Worm (Caenorhabditis elegans) whole organism, late embryonic: ENCODE data around the gene T08G5.1.

Source experiments
- K02D7.2 ChIP-seq: sonication (generic microtip); optimal IDR thresholded peaks from 2 replicates; lab custom pipeline; 2017; ENCODE audit warnings: mild to moderate bottlenecking, missing genetic modification characterization, missing compliant biosample characterization
- T23F11.4 ChIP-seq: fragments of 200-800 bp; sonication (Bioruptor generic); optimal IDR thresholded peaks from 2 replicates; lab custom pipeline; 2018; ENCODE audit warnings: mild to moderate bottlenecking, missing genetic modification characterization, missing compliant biosample characterization
- Y22D7AL.16 ChIP-seq: sonication (generic microtip); optimal IDR thresholded peaks from 2 replicates; lab custom pipeline; 2016; ENCODE audit warnings: missing genetic modification characterization, missing compliant biosample characterization
- ahr-1 ChIP-seq: sonication (generic microtip); optimal IDR thresholded peaks from 2 replicates; lab custom pipeline; 2016; ENCODE audit warnings: missing genetic modification characterization, missing compliant biosample characterization
- ceh-14 ChIP-seq: sonication (generic microtip); optimal IDR thresholded peaks from 2 replicates; lab custom pipeline; 2016; ENCODE audit warnings: missing genotype, missing genetic modification characterization, missing compliant biosample characterization
- ceh-19 ChIP-seq: fragments of 200-800 bp; sonication (Bioruptor generic); optimal IDR thresholded peaks from 2 replicates; lab custom pipeline; 2018; ENCODE audit warnings: mild to moderate bottlenecking, missing genetic modification characterization, missing compliant biosample characterization
- ceh-24 ChIP-seq: sonication (generic microtip); optimal IDR thresholded peaks from 2 replicates; lab custom pipeline; 2016; ENCODE audit warnings: mild to moderate bottlenecking, missing genetic modification characterization, missing compliant biosample characterization
- ceh-30 ChIP-seq: fragments of 150-350 bp; optimal IDR thresholded peaks from 2 replicates; lab custom pipeline; 2014; ENCODE audit warnings: missing biosample characterization, missing genetic modification characterization
- ceh-31 ChIP-seq: sonication (generic microtip); optimal IDR thresholded peaks from 2 replicates; lab custom pipeline; 2016; ENCODE audit warnings: missing genetic modification characterization, missing compliant biosample characterization
- ceh-45 ChIP-seq: fragments of 200-800 bp; sonication (Bioruptor generic); IDR thresholded peaks from 2 replicates; pipeline ENCODE4 v1.3.6; 2022; ENCODE audit warnings: missing genetic modification reagents, missing genetic modification characterization, missing compliant biosample characterization
- ceh-9 ChIP-seq: sonication (generic microtip); optimal IDR thresholded peaks from 2 replicates; lab custom pipeline; 2016; ENCODE audit warnings: mild to moderate bottlenecking, missing genetic modification characterization, inconsistent platforms, missing compliant biosample characterization
- che-1 ChIP-seq: sonication (generic microtip); optimal IDR thresholded peaks from 2 replicates; lab custom pipeline; 2016; ENCODE audit warnings: mild to moderate bottlenecking, missing genetic modification characterization, missing compliant biosample characterization
- dve-1 ChIP-seq: sonication (generic microtip); optimal IDR thresholded peaks from 2 replicates; lab custom pipeline; 2017; ENCODE audit warnings: antibody characterized with exemption, mild to moderate bottlenecking, missing genetic modification characterization, missing compliant biosample characterization
- elt-4 ChIP-seq: sonication (generic microtip); optimal IDR thresholded peaks from 2 replicates; lab custom pipeline; 2016; ENCODE audit warnings: missing genetic modification characterization, missing compliant biosample characterization
- ets-4 ChIP-seq: sonication (generic microtip); optimal IDR thresholded peaks from 2 replicates; lab custom pipeline; 2016; ENCODE audit warnings: missing genetic modification characterization, missing compliant biosample characterization
- eyg-1 ChIP-seq: sonication (generic microtip); optimal IDR thresholded peaks from 2 replicates; lab custom pipeline; 2016; ENCODE audit warnings: missing genotype, missing genetic modification characterization, missing compliant biosample characterization
- fkh-10 ChIP-seq: fragments of 150-350 bp; optimal IDR thresholded peaks from 2 replicates; lab custom pipeline; 2014; ENCODE audit warnings: missing biosample characterization, missing genetic modification reagents, missing genetic modification characterization
- hlh-15 ChIP-seq: sonication (generic microtip); optimal IDR thresholded peaks from 2 replicates; lab custom pipeline; 2016; ENCODE audit warnings: missing genetic modification characterization, missing compliant biosample characterization
- hlh-6 ChIP-seq: sonication (generic microtip); optimal IDR thresholded peaks from 2 replicates; lab custom pipeline; 2016; ENCODE audit warnings: missing genotype, missing genetic modification characterization, missing compliant biosample characterization
- mec-3 ChIP-seq: sonication (generic microtip); optimal IDR thresholded peaks from 2 replicates; lab custom pipeline; 2016; ENCODE audit warnings: borderline replicate concordance, missing genetic modification characterization, missing compliant biosample characterization
- nfya-1 ChIP-seq: sonication (generic microtip); optimal IDR thresholded peaks from 2 replicates; lab custom pipeline; 2017; ENCODE audit warnings: missing genetic modification characterization, mild to moderate bottlenecking, missing compliant biosample characterization, antibody characterized with exemption, moderate library complexity
- nhr-232 ChIP-seq: sonication (generic microtip); optimal IDR thresholded peaks from 2 replicates; lab custom pipeline; 2016; ENCODE audit warnings: missing genetic modification characterization, missing compliant biosample characterization
- npax-4 ChIP-seq: sonication (generic microtip); optimal IDR thresholded peaks from 2 replicates; lab custom pipeline; 2016; ENCODE audit warnings: missing genetic modification characterization, missing compliant biosample characterization
- pag-3 ChIP-seq: sonication (generic microtip); optimal IDR thresholded peaks from 2 replicates; lab custom pipeline; 2016; ENCODE audit warnings: missing compliant biosample characterization, missing genetic modification characterization, borderline replicate concordance
- pax-1 ChIP-seq: fragments of 150-350 bp; optimal IDR thresholded peaks from 2 replicates; lab custom pipeline; 2014; ENCODE audit warnings: missing biosample characterization, missing genetic modification characterization
- pha-2 ChIP-seq: sonication (generic microtip); optimal IDR thresholded peaks from 2 replicates; lab custom pipeline; 2017; ENCODE audit warnings: mild to moderate bottlenecking, missing genetic modification characterization, missing compliant biosample characterization
- sox-2 ChIP-seq: fragments of 200-800 bp; sonication (Bioruptor generic); IDR thresholded peaks from 2 replicates; pipeline ENCODE4 v1.3.6; 2022; ENCODE audit warnings: missing genetic modification reagents, missing genetic modification characterization, missing compliant biosample characterization
- sox-4 ChIP-seq: sonication (generic microtip); optimal IDR thresholded peaks from 2 replicates; lab custom pipeline; 2017; ENCODE audit warnings: mild to moderate bottlenecking, missing genetic modification characterization, inconsistent platforms, missing compliant biosample characterization
- syd-9 ChIP-seq: sonication (generic microtip); optimal IDR thresholded peaks from 2 replicates; lab custom pipeline; 2016; ENCODE audit warnings: mild to moderate bottlenecking, missing genetic modification characterization, moderate library complexity, missing compliant biosample characterization
- tbx-2 ChIP-seq: sonication (generic microtip); optimal IDR thresholded peaks from 2 replicates; lab custom pipeline; 2016; ENCODE audit warnings: missing genetic modification characterization, missing compliant biosample characterization
- tbx-7 ChIP-seq: sonication (generic microtip); optimal IDR thresholded peaks from 2 replicates; lab custom pipeline; 2016; ENCODE audit warnings: missing genotype, missing genetic modification characterization, missing compliant biosample characterization
- unc-3 ChIP-seq, 2 experiments: fragments of 200-800 bp in 1 of 2; sonication (Bioruptor generic) in 1 of 2; sonication (generic microtip) in 1 of 2; conservative IDR thresholded peaks in 1 of 2; optimal IDR thresholded peaks in 1 of 2; 2 replicates each; pipeline versions ENCODE4 v1.3.6 to Lab custom; 2016 to 2022; ENCODE audit warnings: missing compliant biosample characterization in 2 of 2, missing genetic modification characterization in 2 of 2, missing genetic modification reagents in 1 of 2
- unc-42 ChIP-seq: sonication (generic microtip); optimal IDR thresholded peaks from 2 replicates; lab custom pipeline; 2016; ENCODE audit warnings: missing genotype, missing genetic modification characterization, missing compliant biosample characterization
- unc-55 ChIP-seq: sonication (generic microtip); optimal IDR thresholded peaks from 2 replicates; lab custom pipeline; 2017; ENCODE audit warnings: missing biosample characterization, missing genetic modification reagents, missing genetic modification characterization
- unc-86 ChIP-seq: sonication (generic microtip); optimal IDR thresholded peaks from 2 replicates; lab custom pipeline; 2016; ENCODE audit warnings: missing genetic modification characterization, missing compliant biosample characterization
- zip-5 ChIP-seq: sonication (generic microtip); optimal IDR thresholded peaks from 2 replicates; lab custom pipeline; 2016; ENCODE audit warnings: missing genetic modification characterization, missing compliant biosample characterization

Gene T08G5.1

DNA sequence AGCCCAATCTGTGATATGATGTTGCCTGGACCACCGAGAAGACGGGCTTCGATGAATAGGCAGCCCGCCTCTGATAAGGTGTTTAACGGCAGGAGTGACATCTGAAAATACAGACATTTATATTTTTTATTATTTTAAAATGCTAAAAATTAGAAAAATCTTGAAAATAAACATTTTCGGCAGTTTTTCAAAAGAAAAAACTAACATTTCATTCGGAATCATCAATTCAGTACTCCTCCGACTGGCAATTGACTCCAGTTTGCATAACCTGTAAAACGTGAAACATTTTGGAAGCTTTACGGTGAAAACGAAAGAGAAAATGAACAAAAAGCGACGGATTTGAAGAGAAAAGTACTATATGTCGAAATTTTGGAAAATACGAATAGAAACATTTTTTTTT, 12.8 kb upstream of the T08G5.1 start, which contains the start of gene ric-7:
Gene ric-7 (minus strand): TSS at position 101 of the 400 bp plus-strand sequence.
- no peak for TF ChIP-seq eyg-1 (tag; lab: Kevin White, UChicago)
- TF ChIP-seq ceh-30 (tag; lab: Kevin White, UChicago) = no peak
- no peak for TF ChIP-seq ceh-14 (tag; lab: Kevin White, UChicago)
- TF ChIP-seq sox-4 (tag; lab: Kevin White, UChicago) = no peak
- no peak for TF ChIP-seq ceh-31
- TF ChIP-seq elt-4 (tag; lab: Kevin White, UChicago) = no peak
- TF ChIP-seq che-1 (tag; lab: Kevin White, UChicago) = no peak
- no peak for TF ChIP-seq nfya-1 (tag; lab: Kevin White, UChicago)
- TF ChIP-seq syd-9 (tag; lab: Kevin White, UChicago) = no peak
- no peak for TF ChIP-seq tbx-2
- no peak for TF ChIP-seq ceh-9
- TF ChIP-seq hlh-6 (tag; lab: Kevin White, UChicago) = no peak
- no peak for TF ChIP-seq ets-4
- no peak for TF ChIP-seq pha-2 (tag; lab: Kevin White, UChicago)
- TF ChIP-seq unc-3 (GFP tag; conservative IDR thresholded peaks at IDR 0.05; lab: Robert Waterston, UW) = no peak
- no peak for TF ChIP-seq unc-3 (tag; optimal IDR thresholded peaks at IDR 0.05; lab: Kevin White, UChicago)
- TF ChIP-seq mec-3 = no peak
- no peak for TF ChIP-seq dve-1 (tag; lab: Kevin White, UChicago)
- TF ChIP-seq sox-2 (GFP tag; lab: Robert Waterston, UW) = no peak

DNA sequence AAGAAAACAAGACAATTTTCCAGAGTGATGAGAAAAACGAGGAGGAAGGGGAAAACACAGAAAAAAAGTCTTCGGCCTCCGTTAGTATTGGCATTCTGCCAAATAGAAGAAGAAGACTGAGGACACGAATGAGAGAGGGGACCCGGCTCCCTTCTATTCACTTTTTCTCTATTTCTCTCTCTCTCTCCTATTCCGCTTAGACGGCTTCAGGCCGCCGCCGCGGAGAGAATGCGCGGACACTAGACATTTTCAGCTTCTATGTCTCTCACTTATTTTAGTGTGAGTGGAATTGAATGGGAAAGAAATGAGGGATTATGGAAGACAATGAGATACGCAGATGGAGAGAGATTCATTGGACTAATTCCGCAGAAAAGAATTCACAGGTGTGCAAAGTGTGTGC, 11.7 kb upstream of the T08G5.1 start:
- TF ChIP-seq zip-5 (no peak), unc-42 (tag; lab: Kevin White, UChicago) (peak; percentile 20), ceh-31 (peak; percentile 35), ceh-19 (GFP tag; lab: Kevin White, UChicago) (no peak)

DNA sequence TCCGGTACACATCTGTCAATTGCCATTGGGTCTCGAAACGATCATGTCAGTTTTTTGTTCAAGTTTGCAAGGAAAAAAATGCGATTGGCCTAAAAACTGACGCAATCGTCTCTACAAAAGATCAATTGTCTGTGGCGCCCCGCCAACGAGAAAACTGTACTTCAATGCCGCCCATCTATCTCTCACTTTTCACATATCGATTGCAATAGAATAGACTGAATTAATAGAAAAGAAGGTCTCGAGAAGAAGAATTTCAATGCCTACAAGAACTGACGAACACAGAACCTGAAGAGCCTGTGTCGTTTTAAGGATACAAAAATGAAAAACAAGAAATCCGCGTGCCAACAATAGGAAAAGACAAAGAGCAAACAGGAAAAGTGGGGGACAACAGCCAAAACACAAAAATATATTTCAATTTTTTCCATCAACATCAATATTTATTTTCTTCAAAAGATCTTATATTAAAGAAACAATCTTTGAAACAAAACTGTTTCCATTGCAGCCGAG, 10.2 kb upstream of the T08G5.1 start:
- no peak for TF ChIP-seq tbx-7
- no peak for TF ChIP-seq Y22D7AL.16
- no peak for TF ChIP-seq pag-3 (tag; lab: Kevin White, UChicago)
- TF ChIP-seq unc-42 (tag; lab: Kevin White, UChicago) = no peak
- no peak for TF ChIP-seq mec-3
- no peak for TF ChIP-seq ceh-31
- no peak for TF ChIP-seq unc-55 (GFP tag; lab: Kevin White, UChicago)
- no peak for TF ChIP-seq nhr-232 (tag; lab: Kevin White, UChicago)
- no peak for TF ChIP-seq ceh-14 (tag; lab: Kevin White, UChicago)
- TF ChIP-seq ahr-1 (tag; lab: Kevin White, UChicago) = no peak
- TF ChIP-seq sox-4 (tag; lab: Kevin White, UChicago) = no peak
- TF ChIP-seq hlh-15 = no peak
- TF ChIP-seq pax-1 (tag; lab: Kevin White, UChicago) = no peak

DNA sequence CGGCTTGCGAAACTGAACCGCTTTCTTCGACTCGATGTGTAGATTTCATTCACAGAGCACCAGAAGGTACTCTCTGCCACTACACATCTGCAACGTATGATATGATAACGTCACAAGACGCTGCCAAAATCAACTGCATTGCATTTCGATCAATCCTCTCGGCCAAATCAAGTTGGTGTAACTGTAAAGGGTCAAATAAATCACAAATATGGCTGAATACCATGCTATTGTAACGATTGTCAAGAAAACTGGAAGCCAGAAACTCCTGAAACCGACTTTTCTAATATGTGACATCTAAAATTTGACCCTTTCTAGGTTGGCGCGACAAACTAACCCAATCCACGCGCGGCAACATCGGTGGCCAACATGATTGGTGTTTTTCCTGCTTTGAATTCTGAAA, 8.5 kb upstream of the T08G5.1 start:
- no peak for TF ChIP-seq hlh-6 (tag; lab: Kevin White, UChicago)
- no peak for TF ChIP-seq fkh-10 (GFP tag; lab: Kevin White, UChicago)
- TF ChIP-seq eyg-1 (tag; lab: Kevin White, UChicago) = no peak
- no peak for TF ChIP-seq T23F11.4
- no peak for TF ChIP-seq ceh-45
- TF ChIP-seq npax-4 (tag; lab: Kevin White, UChicago) = no peak
- no peak for TF ChIP-seq ceh-30 (tag; lab: Kevin White, UChicago)
- no peak for TF ChIP-seq unc-86 (tag; lab: Kevin White, UChicago)
- no peak for TF ChIP-seq K02D7.2 (tag; lab: Kevin White, UChicago)
- TF ChIP-seq ceh-24 (tag; lab: Kevin White, UChicago) = no peak
